Fruit fly (Drosophila melanogaster): ENCODE data around the gene CG5391.

- no peak for TF ChIP-seq CTCF (optimal IDR thresholded peaks at IDR 0.05)
- TF ChIP-seq CG8478 (optimal IDR thresholded peaks at IDR 0.05): no peak
Observed at dm6 chr3R:22331691-22332090, 2.3 kb downstream of the CG5391 start, which contains the start of gene CG13862.

All from S2 (cell line).